Fruit fly (Drosophila melanogaster) whole organism, prepupa: ENCODE data around the gene msl-2.

ENCODE experiments used
- Blimp-1 ChIP-seq: fragments of 200-800 bp; sonication (Bioruptor generic); optimal IDR thresholded peaks from 3 replicates; lab custom pipeline; 2017; ENCODE audit warnings: missing biosample characterization, missing genetic modification characterization, mild to moderate bottlenecking, moderate library complexity, missing genetic modification reagents
- CG10631 ChIP-seq: fragments of 200-800 bp; sonication (Bioruptor generic); optimal IDR thresholded peaks from 2 replicates; lab custom pipeline; 2016; ENCODE audit warnings: missing biosample characterization, missing genetic modification characterization
- CG10669 ChIP-seq: fragments of 200-800 bp; sonication (Bioruptor generic); optimal IDR thresholded peaks from 3 replicates; lab custom pipeline; 2018; ENCODE audit warnings: missing biosample characterization, mild to moderate bottlenecking, missing genetic modification characterization, moderate library complexity
- CG11294 ChIP-seq: fragments of 200-800 bp; sonication (Bioruptor generic); IDR thresholded peaks from 2 replicates; pipeline ENCODE4 v1.3.6; 2022; ENCODE audit warnings: missing biosample characterization, missing genetic modification characterization
- CG11762 ChIP-seq: fragments of 200-800 bp; sonication (Bioruptor generic); optimal IDR thresholded peaks from 3 replicates; lab custom pipeline; 2016; ENCODE audit warnings: missing biosample characterization, missing genetic modification characterization; ENCODE audit not compliant: insufficient read depth
- CG11902 ChIP-seq: fragments of 200-800 bp; sonication (Bioruptor generic); optimal IDR thresholded peaks from 3 replicates; lab custom pipeline; 2016; ENCODE audit warnings: missing biosample characterization, missing genetic modification characterization
- CG16779 ChIP-seq: fragments of 200-800 bp; sonication (Bioruptor generic); optimal IDR thresholded peaks from 3 replicates; lab custom pipeline; 2017; ENCODE audit warnings: missing biosample characterization, mild to moderate bottlenecking, missing genetic modification characterization
- CG3032 ChIP-seq: fragments of 200-800 bp; optimal IDR thresholded peaks from 2 replicates; lab custom pipeline; 2019; ENCODE audit warnings: missing biosample characterization, mild to moderate bottlenecking, missing genetic modification characterization, moderate library complexity
- CG31627 ChIP-seq: fragments of 200-800 bp; sonication (Bioruptor generic); optimal IDR thresholded peaks from 3 replicates; lab custom pipeline; 2016; ENCODE audit warnings: missing biosample characterization, missing genetic modification characterization
- CG32006 ChIP-seq: fragments of 200-800 bp; sonication (Bioruptor generic); optimal IDR thresholded peaks from 3 replicates; lab custom pipeline; 2017; ENCODE audit warnings: missing biosample characterization, mild to moderate bottlenecking, missing genetic modification characterization
- CG6163 ChIP-seq: fragments of 200-800 bp; sonication (Bioruptor generic); IDR thresholded peaks from 3 replicates; pipeline ENCODE4 v1.3.6; 2022; ENCODE audit warnings: missing biosample characterization, missing genetic modification characterization
- CG6792 ChIP-seq: fragments of 200-800 bp; sonication (Bioruptor generic); optimal IDR thresholded peaks from 3 replicates; lab custom pipeline; 2016; ENCODE audit warnings: missing biosample characterization, missing genetic modification characterization
- CG8119 ChIP-seq: fragments of 200-800 bp; sonication (Bioruptor generic); IDR thresholded peaks from 3 replicates; pipeline ENCODE4 v1.3.6; 2022; ENCODE audit warnings: missing biosample characterization, missing genetic modification characterization
- CG8319 ChIP-seq: fragments of 200-800 bp; sonication (Bioruptor generic); optimal IDR thresholded peaks from 3 replicates; lab custom pipeline; 2016; ENCODE audit warnings: missing biosample characterization, missing genetic modification characterization
- Ets96B ChIP-seq: fragments of 200-800 bp; optimal IDR thresholded peaks from 2 replicates; lab custom pipeline; 2019; ENCODE audit warnings: missing biosample characterization, mild to moderate bottlenecking, missing genetic modification characterization, moderate library complexity
- Hr4 ChIP-seq: fragments of 200-800 bp; sonication (Bioruptor generic); optimal IDR thresholded peaks from 3 replicates; lab custom pipeline; 2016; ENCODE audit warnings: missing biosample characterization, missing genetic modification characterization
- Lpt ChIP-seq: fragments of 200-800 bp; sonication (Bioruptor generic); optimal IDR thresholded peaks from 3 replicates; lab custom pipeline; 2016; ENCODE audit warnings: missing biosample characterization, missing genetic modification characterization
- Met ChIP-seq: fragments of 200-800 bp; sonication (Bioruptor generic); optimal IDR thresholded peaks from 3 replicates; lab custom pipeline; 2016; ENCODE audit warnings: missing biosample characterization, missing genetic modification characterization
- OdsH ChIP-seq: fragments of 200-800 bp; sonication (Bioruptor generic); optimal IDR thresholded peaks from 3 replicates; lab custom pipeline; 2016; ENCODE audit warnings: missing biosample characterization, missing genetic modification characterization
- Smox ChIP-seq: fragments of 200-800 bp; sonication (Bioruptor generic); optimal IDR thresholded peaks from 3 replicates; lab custom pipeline; 2016; ENCODE audit warnings: missing biosample characterization, missing genetic modification characterization
- Sox102F ChIP-seq: fragments of 200-800 bp; sonication (Bioruptor generic); optimal IDR thresholded peaks from 2 replicates; lab custom pipeline; 2016; ENCODE audit warnings: missing biosample characterization, mild to moderate bottlenecking, missing genetic modification characterization
- Sox15 ChIP-seq: fragments of 200-800 bp; sonication (Bioruptor generic); optimal IDR thresholded peaks from 3 replicates; lab custom pipeline; 2016; ENCODE audit warnings: missing biosample characterization, missing genetic modification characterization
- achi ChIP-seq: fragments of 200-800 bp; sonication (Bioruptor generic); optimal IDR thresholded peaks from 3 replicates; lab custom pipeline; 2016; ENCODE audit warnings: missing biosample characterization, missing genetic modification characterization
- acj6 ChIP-seq: fragments of 200-800 bp; sonication (Bioruptor generic); optimal IDR thresholded peaks from 3 replicates; lab custom pipeline; 2016; ENCODE audit warnings: missing biosample characterization, missing genetic modification characterization
- cyc ChIP-seq: fragments of 200-800 bp; sonication (Bioruptor generic); optimal IDR thresholded peaks from 3 replicates; lab custom pipeline; 2016; ENCODE audit warnings: missing biosample characterization, missing genetic modification characterization
- dac ChIP-seq: fragments of 200-800 bp; sonication (Bioruptor generic); optimal IDR thresholded peaks from 2 replicates; lab custom pipeline; 2017; ENCODE audit warnings: missing biosample characterization, mild to moderate bottlenecking, missing genetic modification characterization
- esn ChIP-seq: fragments of 200-800 bp; sonication (Bioruptor generic); optimal IDR thresholded peaks from 2 replicates; lab custom pipeline; 2016; ENCODE audit warnings: missing biosample characterization, mild to moderate bottlenecking, missing genetic modification characterization, moderate library complexity
- fd59A ChIP-seq: fragments of 200-800 bp; sonication (Bioruptor generic); optimal IDR thresholded peaks from 2 replicates; lab custom pipeline; 2017; ENCODE audit warnings: missing biosample characterization, mild to moderate bottlenecking, missing genetic modification characterization, missing genetic modification reagents
- fd85E ChIP-seq: fragments of 200-800 bp; sonication (Bioruptor generic); optimal IDR thresholded peaks from 3 replicates; lab custom pipeline; 2016; ENCODE audit warnings: missing biosample characterization, missing genetic modification characterization
- fkh ChIP-seq: fragments of 200-800 bp; sonication (Bioruptor generic); optimal IDR thresholded peaks from 3 replicates; lab custom pipeline; 2017; ENCODE audit warnings: missing biosample characterization, mild to moderate bottlenecking, missing genetic modification characterization, moderate library complexity
- lz ChIP-seq: fragments of 200-800 bp; sonication (Bioruptor generic); optimal IDR thresholded peaks from 3 replicates; lab custom pipeline; 2016; ENCODE audit warnings: missing biosample characterization, missing genetic modification characterization
- net ChIP-seq: fragments of 200-800 bp; sonication (Bioruptor generic); optimal IDR thresholded peaks from 3 replicates; lab custom pipeline; 2016; ENCODE audit warnings: missing biosample characterization, missing genetic modification characterization
- salr ChIP-seq, 2 experiments: fragments of 200-800 bp; sonication (Bioruptor generic); optimal IDR thresholded peaks; 3 replicates each; lab custom pipeline; 2016 to 2018; ENCODE audit warnings: missing biosample characterization in 2 of 2, missing genetic modification characterization in 2 of 2, mild to moderate bottlenecking in 1 of 2
- spab ChIP-seq: fragments of 200-800 bp; sonication (Bioruptor generic); optimal IDR thresholded peaks from 2 replicates; lab custom pipeline; 2017; ENCODE audit warnings: missing biosample characterization, mild to moderate bottlenecking, missing genetic modification characterization, missing genetic modification reagents
- ss ChIP-seq, 2 experiments: fragments of 200-800 bp; sonication (Bioruptor generic); optimal IDR thresholded peaks; 2 replicates in 1 of 2; 3 replicates in 1 of 2; lab custom pipeline; 2017 to 2018; ENCODE audit warnings: mild to moderate bottlenecking in 2 of 2, missing biosample characterization in 2 of 2, missing genetic modification characterization in 2 of 2, moderate library complexity in 1 of 2
- svp ChIP-seq: fragments of 200-800 bp; sonication (Bioruptor generic); peaks from one replicate; lab custom pipeline; 2016; ENCODE audit warnings: missing biosample characterization, missing genetic modification characterization
- vri ChIP-seq: fragments of 200-800 bp; sonication (Bioruptor generic); optimal IDR thresholded peaks from 3 replicates; lab custom pipeline; 2016; ENCODE audit warnings: missing biosample characterization, mild to moderate bottlenecking, missing genetic modification characterization

The msl-2 gene

DNA sequence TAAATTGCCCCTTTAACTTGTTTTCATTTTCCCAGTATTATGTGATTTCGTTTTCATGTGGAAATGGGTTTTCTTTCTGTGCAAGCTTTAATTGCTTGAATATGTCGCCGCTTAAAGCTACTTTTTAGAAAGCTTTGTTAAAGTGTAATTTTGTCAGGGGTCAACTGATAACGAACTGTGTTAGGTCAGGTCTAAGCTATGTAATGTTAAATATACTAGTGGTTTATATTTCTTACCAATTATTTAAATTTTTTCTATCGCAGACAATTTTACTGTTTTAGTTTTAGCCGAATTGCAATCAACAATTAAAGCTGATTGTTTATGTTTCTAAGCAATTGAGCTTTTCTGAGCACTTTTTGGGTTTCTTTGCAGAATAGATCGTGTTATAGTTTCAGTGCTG is 40.4 kb upstream of the msl-2 start:
- no peak for TF ChIP-seq vri (GFP tag; lab: Kevin White, UChicago)
- TF ChIP-seq salr (GFP tag; optimal IDR thresholded peaks at IDR 0.05; lab: Kevin White, UChicago), result no peak
- no peak for TF ChIP-seq CG11762 (GFP tag; lab: Kevin White, UChicago)
- TF ChIP-seq CG6792 (GFP tag; lab: Kevin White, UChicago), result no peak
- no peak for TF ChIP-seq CG11902 (GFP tag; lab: Kevin White, UChicago)
- no peak for TF ChIP-seq CG10631 (GFP tag; lab: Kevin White, UChicago)
- TF ChIP-seq CG8119 (GFP tag; lab: Robert Waterston, UW), result no peak
- TF ChIP-seq ss (GFP tag; optimal IDR thresholded peaks at IDR 0.05; lab: Kevin White, UChicago), result no peak
- no peak for TF ChIP-seq CG11294 (GFP tag; lab: Robert Waterston, UW)
- TF ChIP-seq CG32006 (GFP tag; lab: Kevin White, UChicago), result no peak
- TF ChIP-seq acj6, result no peak
- TF ChIP-seq CG6163 (GFP tag; lab: Robert Waterston, UW), result no peak
- TF ChIP-seq Lpt, result no peak
- TF ChIP-seq net (GFP tag; lab: Kevin White, UChicago), result no peak
- TF ChIP-seq fd59A (GFP tag; lab: Kevin White, UChicago), result no peak
- no peak for TF ChIP-seq esn (GFP tag; lab: Kevin White, UChicago)

DNA sequence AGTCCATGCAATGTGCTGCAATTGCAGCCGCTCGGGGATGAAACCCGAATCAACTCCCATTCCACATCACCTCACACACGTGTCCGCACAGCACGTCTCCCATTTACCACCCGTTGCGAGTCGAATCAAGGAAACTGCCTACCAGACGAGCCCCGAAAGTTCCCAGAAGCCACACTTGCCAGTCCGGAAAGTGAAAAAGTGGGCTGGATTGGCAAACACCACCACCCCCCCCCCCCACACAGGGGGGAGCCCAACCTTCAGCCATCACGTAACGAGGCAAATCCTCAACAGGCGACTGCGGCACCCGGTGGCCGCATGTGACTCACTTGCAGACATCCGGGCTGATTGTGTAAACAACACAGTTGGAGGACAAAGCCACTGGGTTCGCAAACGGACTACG is 38.9 kb upstream of the msl-2 start:
- TF ChIP-seq Ets96B, result no peak
- TF ChIP-seq svp (GFP tag; lab: Kevin White, UChicago), result no peak
- TF ChIP-seq salr (GFP tag; optimal IDR thresholded peaks at IDR 0.05; lab: Kevin White, UChicago), result no peak
- TF ChIP-seq Sox102F (GFP tag; lab: Kevin White, UChicago), result no peak
- TF ChIP-seq CG11762 (GFP tag; lab: Kevin White, UChicago), result no peak
- no peak for TF ChIP-seq CG6792 (GFP tag; lab: Kevin White, UChicago)
- no peak for TF ChIP-seq Blimp-1 (GFP tag; lab: Kevin White, UChicago)
- no peak for TF ChIP-seq ss (GFP tag; optimal IDR thresholded peaks at IDR 0.05; lab: Kevin White, UChicago)
- no peak for TF ChIP-seq Lpt
- no peak for TF ChIP-seq CG31627 (GFP tag; lab: Kevin White, UChicago)
- TF ChIP-seq fkh, result no peak
- no peak for TF ChIP-seq cyc (GFP tag; lab: Kevin White, UChicago)
- no peak for TF ChIP-seq fd85E (GFP tag; lab: Kevin White, UChicago)
- TF ChIP-seq Smox, result no peak
- no peak for TF ChIP-seq CG8119 (GFP tag; lab: Robert Waterston, UW)
- no peak for TF ChIP-seq OdsH (GFP tag; lab: Kevin White, UChicago)
- TF ChIP-seq Sox15 (GFP tag; lab: Kevin White, UChicago), result no peak

DNA sequence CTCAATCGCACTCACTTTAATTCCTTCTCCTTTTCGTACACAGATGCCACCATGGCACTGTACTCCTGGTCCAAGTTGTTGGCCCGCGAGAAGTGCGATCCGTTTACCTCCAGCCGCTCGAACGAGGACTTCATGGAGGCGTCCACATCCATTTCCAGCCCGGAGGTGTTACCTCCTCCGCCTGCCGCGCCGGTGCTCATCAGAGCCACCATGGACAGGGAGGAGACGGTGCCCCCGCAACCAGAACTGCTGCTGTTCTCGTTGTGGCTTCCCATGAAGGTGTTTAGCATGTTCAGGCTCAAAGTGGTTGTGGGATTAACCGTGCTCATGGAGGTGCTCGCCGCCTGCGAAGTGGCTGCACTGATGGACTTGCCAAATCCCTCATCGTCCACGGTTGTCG is 29.6 kb upstream of the msl-2 start:
- TF ChIP-seq CG11762 (GFP tag; lab: Kevin White, UChicago), result no peak
- no peak for TF ChIP-seq spab (GFP tag; lab: Kevin White, UChicago)
- TF ChIP-seq CG10669 (GFP tag; lab: Kevin White, UChicago), result no peak
- TF ChIP-seq Met, result no peak
- TF ChIP-seq Hr4 (GFP tag; lab: Kevin White, UChicago), result no peak
- no peak for TF ChIP-seq CG8319 (GFP tag; lab: Kevin White, UChicago)
- TF ChIP-seq CG3032, result no peak
- TF ChIP-seq dac, result no peak
- TF ChIP-seq lz (GFP tag; lab: Kevin White, UChicago), result no peak
- no peak for TF ChIP-seq CG16779
- no peak for TF ChIP-seq fkh
- no peak for TF ChIP-seq achi (GFP tag; lab: Kevin White, UChicago)
- no peak for TF ChIP-seq esn (GFP tag; lab: Kevin White, UChicago)
